Worm (Caenorhabditis elegans) whole organism, young adult: ENCODE results near the gene F43C11.4.

Experiments
- F23B12.7 ChIP-seq: sonication (generic microtip); optimal IDR thresholded peaks from 2 replicates; lab custom pipeline; 2017; ENCODE audit warnings: missing genetic modification characterization, mild to moderate bottlenecking, missing compliant biosample characterization, antibody characterized with exemption, moderate library complexity; ENCODE audit not compliant: insufficient read depth
- hlh-26 ChIP-seq: fragments of 200-800 bp; sonication (Bioruptor generic); conservative IDR thresholded peaks from 2 replicates; pipeline ENCODE4 v1.3.6; 2022; ENCODE audit warnings: missing genetic modification reagents, missing genetic modification characterization, missing compliant biosample characterization
- lsy-27 ChIP-seq: sonication (generic microtip); optimal IDR thresholded peaks from 2 replicates; lab custom pipeline; 2017; ENCODE audit warnings: missing genetic modification characterization, mild to moderate bottlenecking, missing compliant biosample characterization, antibody characterized with exemption, missing genotype, borderline replicate concordance; ENCODE audit not compliant: insufficient read depth
- tlf-1 ChIP-seq: fragments of 200-800 bp; sonication (Bioruptor generic); optimal IDR thresholded peaks from 2 replicates; lab custom pipeline; 2018; ENCODE audit warnings: mild to moderate bottlenecking, missing genetic modification characterization, missing compliant biosample characterization

ce11 chrII:2322857-2323518 lies 23.8 kb upstream of the F43C11.4 start, which contains the start of the genes ZK1240.6 and ZK1240.2:
- no peak for TF ChIP-seq F23B12.7 (tag; lab: Kevin White, UChicago)
- no peak for TF ChIP-seq lsy-27 (tag; lab: Kevin White, UChicago)
- no peak for TF ChIP-seq hlh-26 (GFP tag; lab: Robert Waterston, UW)
- no peak for TF ChIP-seq tlf-1
